Fruit fly (Drosophila melanogaster): ENCODE measurements around the gene RtGEF.
A peak's percentile ranks its signal among the peaks of the same experiment; 100 is the strongest.

DNA sequence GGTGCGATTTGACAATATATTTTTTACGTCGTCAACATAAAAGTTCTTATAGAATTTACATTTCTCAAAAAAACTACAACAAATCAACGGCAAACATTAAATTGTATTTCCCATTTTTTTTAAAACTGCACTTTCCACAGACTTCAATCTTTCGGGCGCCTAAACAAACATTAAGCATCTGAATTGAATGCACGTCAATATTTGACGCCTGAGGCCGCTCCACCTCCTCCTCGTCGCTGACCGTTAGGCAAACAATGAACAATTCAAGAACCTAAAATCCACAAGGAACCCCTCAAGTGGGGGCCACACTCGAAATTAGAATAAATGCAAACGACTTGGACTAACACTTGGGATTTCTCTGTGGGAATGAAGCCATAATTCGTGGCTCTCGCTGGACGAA is 22.9 kb upstream of the RtGEF start:
- no peak for TF ChIP-seq Hr39 (GFP tag; optimal IDR thresholded peaks at IDR 0.05)
- no peak for TF ChIP-seq CG32006 (GFP tag; optimal IDR thresholded peaks at IDR 0.05)
- TF ChIP-seq Sox14 (GFP tag; optimal IDR thresholded peaks at IDR 0.05) = no peak
- no peak for TF ChIP-seq Lpt (GFP tag; optimal IDR thresholded peaks at IDR 0.05)
- peak; percentile 33 for TF ChIP-seq fkh (GFP tag; optimal IDR thresholded peaks at IDR 0.05)
- no peak for TF ChIP-seq Met (GFP tag; optimal IDR thresholded peaks at IDR 0.05)
- TF ChIP-seq CG6854 (GFP tag; optimal IDR thresholded peaks at IDR 0.05) = no peak
- no peak for TF ChIP-seq CG16779 (tag; optimal IDR thresholded peaks at IDR 0.05)

Measured in whole organism, prepupa.